Worm (Caenorhabditis elegans): ENCODE measurements around the gene nxf-1.
"Not testable (repeated sequence)": the region's sequence is repeated elsewhere in the genome, so short reads cannot be mapped to it uniquely, and the experiment has no call there.

Gene nxf-1

ce11 chrV:14414964-14415564 lies at the start of gene nxf-1, which contains the start of gene C15H11.11:
TSS of gene nxf-1 (minus strand) at chrV:14415014.
TSS of gene C15H11.11 (plus strand) at chrV:14415499.
- TF ChIP-seq snpc-4 (tag; optimal IDR thresholded peaks at IDR 0.05) (peak; percentile 19), nhr-21 (tag; optimal IDR thresholded peaks at IDR 0.05) (peak; percentile 36), lin-13 (GFP tag; optimal IDR thresholded peaks at IDR 0.05) (peak; percentile 47), sem-4 (tag; optimal IDR thresholded peaks at IDR 0.05) (peak; percentile 30), ztf-1 (GFP tag; conservative IDR thresholded peaks at IDR 0.05) (no peak), gmeb-1 (tag; optimal IDR thresholded peaks at IDR 0.05) (peak; percentile 81), egl-27 (tag; optimal IDR thresholded peaks at IDR 0.05) (no peak), zag-1 (tag; optimal IDR thresholded peaks at IDR 0.05) (no peak), fos-1 (tag; optimal IDR thresholded peaks at IDR 0.05) (peak; percentile 90), unc-62 (GFP tag; optimal IDR thresholded peaks at IDR 0.05) (no peak), sma-9 (GFP tag; optimal IDR thresholded peaks at IDR 0.05) (peak; percentile 71), sma-9 (tag; optimal IDR thresholded peaks at IDR 0.05) (no peak), nhr-25 (tag; optimal IDR thresholded peaks at IDR 0.05) (peak; percentile 56), sma-3 (GFP tag; optimal IDR thresholded peaks at IDR 0.05) (peak; percentile 73), nhr-129 (tag; optimal IDR thresholded peaks at IDR 0.05) (peak; percentile 61), mdl-1 (tag; optimal IDR thresholded peaks at IDR 0.05) (peak in 1 of 2 experiments; percentile 43), crh-2 (tag; optimal IDR thresholded peaks at IDR 0.05) (peak; percentile 83), ztf-4 (tag; optimal IDR thresholded peaks at IDR 0.05) (no peak), C34F6.9 (tag; optimal IDR thresholded peaks at IDR 0.05) (peak; percentile 84), nhr-11 (tag; optimal IDR thresholded peaks at IDR 0.05) (no peak), unc-55 (GFP tag; optimal IDR thresholded peaks at IDR 0.05) (peak; percentile 70), mbf-1 (tag; optimal IDR thresholded peaks at IDR 0.05) (no peak), F13H6.1 (tag; optimal IDR thresholded peaks at IDR 0.05) (peak; percentile 60), ama-1 (optimal IDR thresholded peaks at IDR 0.05) (peak; percentile 70), R02D3.7 (tag; optimal IDR thresholded peaks at IDR 0.05) (no peak), lsy-2 (tag; optimal IDR thresholded peaks at IDR 0.05) (peak; percentile 71 to 88), lin-11 (tag; optimal IDR thresholded peaks at IDR 0.05) (no peak)

- TF ChIP-seq ama-1 (optimal IDR thresholded peaks at IDR 0.05), result no peak
- no peak for TF ChIP-seq skn-1 (tag; optimal IDR thresholded peaks at IDR 0.05)
- TF ChIP-seq unc-39 (tag; optimal IDR thresholded peaks at IDR 0.05), result no peak
- no peak for TF ChIP-seq mbf-1 (tag; optimal IDR thresholded peaks at IDR 0.05)
- TF ChIP-seq C34F6.9 (tag; optimal IDR thresholded peaks at IDR 0.05), result peak; percentile 45
- TF ChIP-seq lin-11 (tag; optimal IDR thresholded peaks at IDR 0.05), result no peak
- TF ChIP-seq peb-1 (tag; optimal IDR thresholded peaks at IDR 0.05), result no peak
- TF ChIP-seq nhr-11 (tag; optimal IDR thresholded peaks at IDR 0.05), result no peak
- TF ChIP-seq nhr-21 (tag; optimal IDR thresholded peaks at IDR 0.05), result no peak
- TF ChIP-seq alr-1 (tag; optimal IDR thresholded peaks at IDR 0.05), result no peak
- no peak for TF ChIP-seq unc-62 (GFP tag; optimal IDR thresholded peaks at IDR 0.05)
- TF ChIP-seq ceh-16 (tag; optimal IDR thresholded peaks at IDR 0.05), result no peak
- TF ChIP-seq nhr-23 (tag; optimal IDR thresholded peaks at IDR 0.05), result no peak
- TF ChIP-seq unc-55 (GFP tag; optimal IDR thresholded peaks at IDR 0.05), result peak; percentile 20
- TF ChIP-seq sem-4 (tag; optimal IDR thresholded peaks at IDR 0.05), result no peak
- peak; percentile 0 for TF ChIP-seq nhr-129 (tag; optimal IDR thresholded peaks at IDR 0.05)
- TF ChIP-seq blmp-1 (tag; optimal IDR thresholded peaks at IDR 0.05; ENCODE audit: insufficient read depth), result no peak
- no peak for TF ChIP-seq dmd-4 (tag; optimal IDR thresholded peaks at IDR 0.05)
Observed at ce11 chrV:14464368-14464767, 49.6 kb upstream of the nxf-1 start, which contains the start of gene F08H9.4. TSS of gene F08H9.4 (minus strand) at chrV:14464428.

ce11 chrV:14463087-14463486 lies 48.3 kb upstream of the nxf-1 start, which contains the start of gene F08H9.3:
TSS of gene F08H9.3 (minus strand) at chrV:14463338.
- TF ChIP-seq gmeb-1 (tag; optimal IDR thresholded peaks at IDR 0.05), result peak; percentile 9
- TF ChIP-seq snpc-4 (tag; optimal IDR thresholded peaks at IDR 0.05), result peak; percentile 85
- peak; percentile 39 for TF ChIP-seq sma-9 (GFP tag; optimal IDR thresholded peaks at IDR 0.05)
- TF ChIP-seq sma-9 (tag; optimal IDR thresholded peaks at IDR 0.05), result not testable (repeated sequence)

ce11 chrV:14462653-14463052 lies 47.8 kb upstream of the nxf-1 start:
- TF ChIP-seq Y55F3AM.14 (GFP tag; optimal IDR thresholded peaks at IDR 0.05) (no peak), nhr-23 (tag; optimal IDR thresholded peaks at IDR 0.05) (no peak), ztf-1 (GFP tag; conservative IDR thresholded peaks at IDR 0.05) (no peak), ztf-11 (tag; optimal IDR thresholded peaks at IDR 0.05) (no peak), lin-13 (GFP tag; optimal IDR thresholded peaks at IDR 0.05) (no peak), ceh-82 (tag; optimal IDR thresholded peaks at IDR 0.05) (no peak), unc-55 (GFP tag; optimal IDR thresholded peaks at IDR 0.05) (no peak), crh-2 (tag; optimal IDR thresholded peaks at IDR 0.05) (no peak), sma-3 (GFP tag; optimal IDR thresholded peaks at IDR 0.05) (no peak), lsy-2 (tag; optimal IDR thresholded peaks at IDR 0.05) (no peak), zag-1 (tag; optimal IDR thresholded peaks at IDR 0.05) (no peak), nhr-21 (tag; optimal IDR thresholded peaks at IDR 0.05) (no peak), nhr-11 (tag; optimal IDR thresholded peaks at IDR 0.05) (no peak), mbf-1 (tag; optimal IDR thresholded peaks at IDR 0.05) (no peak), nhr-12 (tag; optimal IDR thresholded peaks at IDR 0.05) (no peak)

Data from whole organism, L2 larva.